Fruit fly (Drosophila melanogaster) whole organism, adult: ENCODE data around the gene Prm.

Source experiments
- CG12768 ChIP-seq: fragments of 200-800 bp; sonication (Bioruptor generic); optimal IDR thresholded peaks from 2 replicates; lab custom pipeline; 2017; ENCODE audit warnings: missing biosample characterization, missing genetic modification characterization, mild to moderate bottlenecking, moderate library complexity, missing genetic modification reagents
- CG14711 ChIP-seq: fragments of 200-800 bp; sonication (Bioruptor generic); optimal IDR thresholded peaks from 2 replicates; lab custom pipeline; 2018; ENCODE audit warnings: missing biosample characterization, mild to moderate bottlenecking, missing genetic modification characterization, moderate library complexity
- CG33017 ChIP-seq: fragments of 200-800 bp; sonication (Bioruptor generic); optimal IDR thresholded peaks from 2 replicates; lab custom pipeline; 2018; ENCODE audit warnings: missing biosample characterization, mild to moderate bottlenecking, missing genetic modification characterization, moderate library complexity
- CG7045 ChIP-seq: fragments of 200-800 bp; sonication (Bioruptor generic); optimal IDR thresholded peaks from 2 replicates; lab custom pipeline; 2017; ENCODE audit warnings: missing biosample characterization, mild to moderate bottlenecking, missing genetic modification characterization
- CG7101 ChIP-seq: fragments of 200-800 bp; sonication (Bioruptor generic); optimal IDR thresholded peaks from 2 replicates; lab custom pipeline; 2018; ENCODE audit warnings: missing biosample characterization, mild to moderate bottlenecking, missing genetic modification characterization, moderate library complexity
- Clk ChIP-seq: fragments of 200-800 bp; sonication (Bioruptor generic); optimal IDR thresholded peaks from 2 replicates; lab custom pipeline; 2017; ENCODE audit warnings: missing biosample characterization, missing genetic modification characterization
- Crg-1 ChIP-seq: fragments of 200-800 bp; sonication (Bioruptor generic); optimal IDR thresholded peaks from 2 replicates; lab custom pipeline; 2016; ENCODE audit warnings: missing biosample characterization, missing genetic modification characterization
- Mnt ChIP-seq: fragments of 200-800 bp; sonication (Bioruptor generic); optimal IDR thresholded peaks from 2 replicates; lab custom pipeline; 2016; ENCODE audit warnings: missing biosample characterization, mild to moderate bottlenecking, missing genetic modification characterization
- ovo ChIP-seq: fragments of 200-800 bp; sonication (Bioruptor generic); optimal IDR thresholded peaks from 2 replicates; lab custom pipeline; 2016; ENCODE audit warnings: missing biosample characterization, missing genetic modification characterization
- tj ChIP-seq: fragments of 200-800 bp; sonication (Bioruptor generic); optimal IDR thresholded peaks from 3 replicates; lab custom pipeline; 2017; ENCODE audit warnings: missing biosample characterization, mild to moderate bottlenecking, missing genetic modification characterization, moderate library complexity

- no peak for TF ChIP-seq Crg-1 (GFP tag; lab: Kevin White, UChicago)
- TF ChIP-seq Mnt (GFP tag; lab: Kevin White, UChicago): no peak
- no peak for TF ChIP-seq Clk (GFP tag; lab: Kevin White, UChicago)
- no peak for TF ChIP-seq tj (GFP tag; lab: Kevin White, UChicago)
- TF ChIP-seq CG12768: no peak
- no peak for TF ChIP-seq CG7101
- no peak for TF ChIP-seq ovo
- TF ChIP-seq CG7045: no peak
- TF ChIP-seq CG33017: no peak
- TF ChIP-seq CG14711 (tag; lab: Kevin White, UChicago): no peak
Measured at dm6 chr3L:8777313-8777924, 32.3 kb upstream of the Prm start.
